Fruit fly (Drosophila melanogaster) whole organism, embryonic: ENCODE results near the gene Atpalpha.

Experiments used
- Atf6 ChIP-seq: fragments of 200-800 bp; sonication (Bioruptor generic); IDR thresholded peaks from 2 replicates; pipeline ENCODE4 v1.3.6; 2022; ENCODE audit warnings: missing biosample characterization, missing genetic modification characterization
- B-H2 ChIP-seq: fragments of 200-800 bp; sonication (Bioruptor generic); optimal IDR thresholded peaks from 2 replicates; lab custom pipeline; 2018; ENCODE audit warnings: missing biosample characterization, mild to moderate bottlenecking, missing genetic modification characterization
- CG11085 ChIP-seq: fragments of 200-800 bp; sonication (Bioruptor generic); IDR thresholded peaks from 2 replicates; pipeline ENCODE4 v1.3.6; 2022; ENCODE audit warnings: missing biosample characterization, missing genetic modification characterization
- CG12104 ChIP-seq: fragments of 200-800 bp; sonication (Bioruptor generic); optimal IDR thresholded peaks from 3 replicates; lab custom pipeline; 2016; ENCODE audit warnings: missing biosample characterization, missing genetic modification characterization
- CG13287 ChIP-seq: fragments of 200-800 bp; sonication (Bioruptor generic); IDR thresholded peaks from 2 replicates; pipeline ENCODE4 v1.3.6; 2022; ENCODE audit warnings: missing biosample characterization, missing genetic modification characterization; ENCODE audit not compliant: partially characterized antibody
- CG14014 ChIP-seq: fragments of 200-800 bp; sonication (Bioruptor generic); IDR thresholded peaks from 2 replicates; pipeline ENCODE4 v1.3.6; 2022; ENCODE audit warnings: missing biosample characterization, missing genetic modification characterization
- CG14710 ChIP-seq: fragments of 200-800 bp; sonication (Bioruptor generic); optimal IDR thresholded peaks from 3 replicates; lab custom pipeline; 2019; ENCODE audit warnings: missing biosample characterization, mild to moderate bottlenecking, missing genetic modification characterization, moderate library complexity
- CG17829 ChIP-seq: fragments of 200-800 bp; optimal IDR thresholded peaks from 2 replicates; lab custom pipeline; 2019; ENCODE audit warnings: missing biosample characterization, mild to moderate bottlenecking, missing genetic modification characterization, moderate library complexity
- CG1832 ChIP-seq: fragments of 200-800 bp; sonication (Bioruptor generic); optimal IDR thresholded peaks from 2 replicates; lab custom pipeline; 2017; ENCODE audit warnings: missing biosample characterization, mild to moderate bottlenecking, missing genetic modification characterization, inconsistent platforms
- CG2116 ChIP-seq: fragments of 200-800 bp; sonication (Bioruptor generic); optimal IDR thresholded peaks from 3 replicates; lab custom pipeline; 2018; ENCODE audit warnings: missing biosample characterization, mild to moderate bottlenecking, missing genetic modification characterization
- CG2120 ChIP-seq: fragments of 200-800 bp; sonication (Bioruptor generic); optimal IDR thresholded peaks from 3 replicates; lab custom pipeline; 2016; ENCODE audit warnings: missing biosample characterization, missing genetic modification characterization
- CG2712 ChIP-seq: fragments of 200-800 bp; optimal IDR thresholded peaks from 3 replicates; lab custom pipeline; 2019; ENCODE audit warnings: missing biosample characterization, mild to moderate bottlenecking, missing genetic modification characterization, moderate library complexity
- CG31365 ChIP-seq: fragments of 200-800 bp; sonication (Bioruptor generic); optimal IDR thresholded peaks from 2 replicates; lab custom pipeline; 2018; ENCODE audit warnings: missing biosample characterization, mild to moderate bottlenecking, missing genetic modification characterization
- CG3847 ChIP-seq: fragments of 200-800 bp; sonication (Bioruptor generic); IDR thresholded peaks from 2 replicates; pipeline ENCODE4 v1.3.6; 2022; ENCODE audit warnings: missing biosample characterization, missing genetic modification characterization
- CG3995 ChIP-seq: fragments of 200-800 bp; sonication (Bioruptor generic); optimal IDR thresholded peaks from 3 replicates; lab custom pipeline; 2016; ENCODE audit warnings: missing biosample characterization, missing genetic modification characterization
- CG5180 ChIP-seq: fragments of 200-800 bp; sonication (Bioruptor generic); optimal IDR thresholded peaks from 3 replicates; lab custom pipeline; 2017; ENCODE audit warnings: missing biosample characterization, missing genetic modification characterization, mild to moderate bottlenecking, moderate library complexity, missing genetic modification reagents
- CG6175 ChIP-seq: fragments of 200-800 bp; sonication (Bioruptor generic); IDR thresholded peaks from 3 replicates; pipeline ENCODE4 v1.3.6; 2022; ENCODE audit warnings: missing biosample characterization, missing genetic modification characterization
- CG6854 ChIP-seq: fragments of 200-800 bp; sonication (Bioruptor generic); optimal IDR thresholded peaks from 3 replicates; lab custom pipeline; 2017; ENCODE audit warnings: missing biosample characterization, mild to moderate bottlenecking, missing genetic modification characterization
- CG7745 ChIP-seq: fragments of 200-800 bp; sonication (Bioruptor generic); optimal IDR thresholded peaks from 2 replicates; lab custom pipeline; 2018; ENCODE audit warnings: missing biosample characterization, mild to moderate bottlenecking, missing genetic modification characterization, moderate library complexity
- CG7786 ChIP-seq: fragments of 200-800 bp; sonication (Bioruptor generic); optimal IDR thresholded peaks from 2 replicates; lab custom pipeline; 2016; ENCODE audit warnings: missing biosample characterization, missing genetic modification characterization
- CoRest ChIP-seq: fragments of 200-800 bp; sonication (Bioruptor generic); optimal IDR thresholded peaks from 3 replicates; lab custom pipeline; 2018; ENCODE audit warnings: missing biosample characterization, mild to moderate bottlenecking, missing genetic modification characterization, moderate library complexity
- Doc3 ChIP-seq: fragments of 200-800 bp; sonication (Bioruptor generic); IDR thresholded peaks from 3 replicates; pipeline ENCODE4 v1.3.6; 2022; ENCODE audit warnings: missing biosample characterization, missing genetic modification characterization; ENCODE audit not compliant: partially characterized antibody
- Dref ChIP-seq: fragments of 200-800 bp; sonication (Bioruptor generic); IDR thresholded peaks from 2 replicates; pipeline ENCODE4 v1.3.6; 2022; ENCODE audit warnings: missing biosample characterization, missing genetic modification characterization
- Fer2 ChIP-seq: fragments of 200-800 bp; sonication (Bioruptor generic); optimal IDR thresholded peaks from 2 replicates; lab custom pipeline; 2018; ENCODE audit warnings: missing biosample characterization, mild to moderate bottlenecking, missing genetic modification characterization, moderate library complexity
- Hr78 ChIP-seq, 2 experiments: fragments of 200-800 bp in 1 of 2; fragments of >200 bp in 1 of 2; sonication (Bioruptor generic) in 1 of 2; optimal IDR thresholded peaks; 2 replicates each; lab custom pipeline; 2017 to 2019; ENCODE audit warnings: missing biosample characterization in 2 of 2, missing genetic modification characterization in 2 of 2, mild to moderate bottlenecking in 1 of 2, moderate library complexity in 1 of 2
- MBD-R2 ChIP-seq: fragments of 200-800 bp; sonication (Bioruptor generic); IDR thresholded peaks from 2 replicates; pipeline ENCODE4 v1.3.6; 2022; ENCODE audit warnings: missing biosample characterization, missing genetic modification characterization
- Mes4 ChIP-seq: fragments of 200-800 bp; sonication (Bioruptor generic); optimal IDR thresholded peaks from 2 replicates; lab custom pipeline; 2016; ENCODE audit warnings: missing biosample characterization, missing genetic modification characterization
- NC2α ChIP-seq: fragments of 200-800 bp; sonication (Bioruptor generic); optimal IDR thresholded peaks from 2 replicates; lab custom pipeline; 2016; ENCODE audit warnings: missing biosample characterization, missing genetic modification characterization
- Oli ChIP-seq: fragments of 200-800 bp; sonication (Bioruptor generic); optimal IDR thresholded peaks from 2 replicates; lab custom pipeline; 2018; ENCODE audit warnings: missing biosample characterization, mild to moderate bottlenecking, missing genetic modification characterization, moderate library complexity
- TFAM ChIP-seq: fragments of 200-800 bp; sonication (Bioruptor generic); optimal IDR thresholded peaks from 2 replicates; lab custom pipeline; 2017; ENCODE audit warnings: missing biosample characterization, missing genetic modification characterization, inconsistent platforms
- Trl ChIP-seq, 3 experiments: fragments of >200 bp in 2 of 3; fragments of 200-800 bp in 1 of 3; sonication (Bioruptor generic) in 1 of 3; optimal IDR thresholded peaks; 2 replicates in 1 of 3; 3 replicates in 2 of 3; lab custom pipeline; 2016 to 2017; ENCODE audit warnings: missing biosample characterization in 1 of 3, missing genetic modification characterization in 1 of 3
- ase ChIP-seq: fragments of 200-800 bp; sonication (Bioruptor generic); IDR thresholded peaks from 3 replicates; pipeline ENCODE4 v1.3.6; 2022; ENCODE audit warnings: missing biosample characterization, missing genetic modification characterization
- bsh ChIP-seq, 2 experiments: fragments of 200-800 bp; sonication (Bioruptor generic); optimal IDR thresholded peaks; 2 replicates each; lab custom pipeline; 2017 to 2018; ENCODE audit warnings: mild to moderate bottlenecking in 2 of 2, missing biosample characterization in 2 of 2, missing genetic modification characterization in 2 of 2, moderate library complexity in 1 of 2
- cas ChIP-seq: fragments of 200-800 bp; sonication (Bioruptor generic); IDR thresholded peaks from 2 replicates; pipeline ENCODE4 v1.3.6; 2022; ENCODE audit warnings: missing biosample characterization, missing genetic modification characterization
- caup ChIP-seq: fragments of 200-800 bp; sonication (Bioruptor generic); optimal IDR thresholded peaks from 3 replicates; lab custom pipeline; 2017; ENCODE audit warnings: missing biosample characterization, mild to moderate bottlenecking, missing genetic modification characterization, moderate library complexity; ENCODE audit not compliant: severe bottlenecking
- chif ChIP-seq, 2 experiments: fragments of 200-800 bp; sonication (Bioruptor generic); optimal IDR thresholded peaks; 3 replicates each; lab custom pipeline; 2016; ENCODE audit warnings: missing biosample characterization in 2 of 2, missing genetic modification characterization in 2 of 2
- chm ChIP-seq: fragments of 200-800 bp; sonication (Bioruptor generic); IDR thresholded peaks from 2 replicates; pipeline ENCODE4 v1.3.6; 2022; ENCODE audit warnings: missing biosample characterization, missing genetic modification characterization
- danr ChIP-seq: fragments of 200-800 bp; sonication (Bioruptor generic); IDR thresholded peaks from 2 replicates; pipeline ENCODE4 v1.3.6; 2022; ENCODE audit warnings: missing biosample characterization, missing genetic modification characterization
- fd96Cb ChIP-seq: fragments of 200-800 bp; sonication (Bioruptor generic); optimal IDR thresholded peaks from 2 replicates; lab custom pipeline; 2018; ENCODE audit warnings: missing biosample characterization, mild to moderate bottlenecking, missing genetic modification characterization, moderate library complexity
- gfzf ChIP-seq: fragments of 200-800 bp; sonication (Bioruptor generic); optimal IDR thresholded peaks from 2 replicates; lab custom pipeline; 2016; ENCODE audit warnings: missing biosample characterization, mild to moderate bottlenecking, missing genetic modification characterization, moderate library complexity
- gt ChIP-seq: fragments of 200-800 bp; sonication (Bioruptor generic); IDR thresholded peaks from 2 replicates; pipeline ENCODE4 v1.3.6; 2022; ENCODE audit warnings: missing biosample characterization, missing genetic modification characterization
- lola ChIP-seq, 3 experiments: fragments of >200 bp in 2 of 3; fragments of 200-800 bp in 1 of 3; sonication (Bioruptor generic) in 1 of 3; optimal IDR thresholded peaks; 2 replicates each; lab custom pipeline; 2017 to 2019; ENCODE audit warnings: missing biosample characterization in 3 of 3, missing genetic modification characterization in 3 of 3, mild to moderate bottlenecking in 1 of 3, moderate library complexity in 1 of 3
- maf-S ChIP-seq: fragments of 200-800 bp; sonication (Bioruptor generic); optimal IDR thresholded peaks from 2 replicates; lab custom pipeline; 2016; ENCODE audit warnings: missing biosample characterization, missing genetic modification characterization
- nerfin-1 ChIP-seq: fragments of 200-800 bp; sonication (Bioruptor generic); optimal IDR thresholded peaks from 3 replicates; lab custom pipeline; 2019; ENCODE audit warnings: missing biosample characterization, mild to moderate bottlenecking, missing genetic modification characterization, moderate library complexity
- pita ChIP-seq: fragments of 200-800 bp; sonication (Bioruptor generic); optimal IDR thresholded peaks from 2 replicates; lab custom pipeline; 2017; ENCODE audit warnings: missing biosample characterization, mild to moderate bottlenecking, missing genetic modification characterization
- run ChIP-seq: fragments of 200-800 bp; sonication (Bioruptor generic); optimal IDR thresholded peaks from 3 replicates; lab custom pipeline; 2018; ENCODE audit warnings: missing biosample characterization, mild to moderate bottlenecking, missing genetic modification characterization
- ssp ChIP-seq: fragments of 200-800 bp; sonication (Bioruptor generic); IDR thresholded peaks from 2 replicates; pipeline ENCODE4 v1.3.6; 2022; ENCODE audit warnings: missing biosample characterization, missing genetic modification characterization

Atpalpha gene

DNA sequence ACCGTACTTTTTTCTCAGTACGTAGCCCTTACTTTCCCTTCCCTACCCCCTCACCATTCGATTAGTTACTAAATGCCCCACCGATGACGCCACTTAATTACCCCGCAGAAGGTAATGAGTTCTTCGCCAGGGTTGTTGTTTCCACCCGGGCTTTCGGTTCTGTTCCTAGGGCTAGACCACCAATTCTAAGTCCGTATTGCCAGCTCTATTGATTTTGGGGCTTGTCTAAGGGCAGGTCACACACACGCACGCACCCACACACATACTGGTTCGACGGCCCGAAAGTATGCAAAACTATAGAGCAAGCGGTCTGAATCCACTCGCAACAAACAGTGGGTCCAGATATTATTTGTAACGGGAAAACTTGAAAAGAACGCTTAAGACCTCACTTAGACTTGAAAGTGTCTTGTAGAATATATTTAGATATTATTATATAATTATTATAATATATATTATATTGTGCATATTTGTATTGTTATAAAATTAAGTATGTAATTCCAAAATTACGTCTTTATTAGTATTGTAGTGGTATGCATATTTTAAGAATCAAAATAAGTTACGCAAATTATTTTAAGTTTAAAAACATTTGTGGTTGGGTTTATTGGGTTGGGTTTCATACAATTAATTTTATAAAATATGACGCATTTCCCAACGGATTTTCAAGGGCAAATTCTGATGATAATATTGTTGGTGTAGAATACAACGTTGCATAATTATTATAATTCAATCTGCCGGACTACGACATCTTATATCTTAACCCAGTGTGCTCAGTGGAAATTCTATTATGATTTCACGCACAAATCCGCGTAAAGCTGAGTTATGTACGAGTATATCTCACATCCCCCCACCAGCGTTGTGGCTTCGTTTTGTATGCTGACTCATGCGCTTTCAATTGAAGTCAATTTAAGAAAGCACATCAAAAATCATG lies 1.5 kb downstream of the Atpalpha start (continued):
- TF ChIP-seq Hr78 (GFP tag; optimal IDR thresholded peaks at IDR 0.05; lab: Kevin White, UChicago) (peak in 1 of 2 experiments; percentile 74), CG14014 (GFP tag; lab: Robert Waterston, UW) (no peak), cas (GFP tag; lab: Robert Waterston, UW) (no peak), CG14710 (tag; lab: Kevin White, UChicago) (peak; percentile 8), CG11085 (GFP tag; lab: Robert Waterston, UW) (no peak), CG7745 (tag; lab: Kevin White, UChicago) (no peak), gt (GFP tag; lab: Robert Waterston, UW) (no peak), nerfin-1 (tag; lab: Kevin White, UChicago) (no peak), B-H2 (GFP tag; lab: Kevin White, UChicago) (no peak), CG12104 (GFP tag; lab: Kevin White, UChicago) (no peak), CG2120 (GFP tag; lab: Kevin White, UChicago) (no peak), fd96Cb (peak; percentile 34), TFAM (GFP tag; lab: Kevin White, UChicago) (no peak), CG6854 (GFP tag; lab: Kevin White, UChicago) (peak; percentile 37), CG6175 (no peak), Fer2 (tag; lab: Kevin White, UChicago) (no peak), MBD-R2 (peak; percentile 26; the same call in 1 of the 2 replicates), CG2712 (tag; lab: Kevin White, UChicago) (peak; percentile 63), lola (GFP tag; optimal IDR thresholded peaks at IDR 0.05; lab: Kevin White, UChicago) (peak in 1 of 3 experiments; percentile 19), CG3995 (GFP tag; lab: Kevin White, UChicago) (no peak), CG7786 (GFP tag; lab: Kevin White, UChicago) (no peak), CoRest (tag; lab: Kevin White, UChicago) (peak; percentile 47), Doc3 (GFP tag; lab: Robert Waterston, UW) (no peak), chm (GFP tag; lab: Robert Waterston, UW) (peak; percentile 64; the same call in 1 of the 2 replicates), ssp (GFP tag; lab: Robert Waterston, UW) (no peak), maf-S (GFP tag; lab: Kevin White, UChicago) (no peak), CG1832 (GFP tag; lab: Kevin White, UChicago) (no peak), gfzf (GFP tag; lab: Kevin White, UChicago) (no peak), CG13287 (no peak; the same call in 1 of the 2 replicates), pita (GFP tag; lab: Kevin White, UChicago) (no peak), caup (GFP tag; lab: Kevin White, UChicago) (peak; percentile 17), NC2α (no peak), CG17829 (tag; lab: Kevin White, UChicago) (no peak), chif (GFP tag; optimal IDR thresholded peaks at IDR 0.05; lab: Kevin White, UChicago) (no peak), CG2116 (GFP tag; lab: Kevin White, UChicago) (peak; percentile 12), run (tag; lab: Kevin White, UChicago) (peak; percentile 26), CG31365 (tag; lab: Kevin White, UChicago) (no peak), bsh (GFP tag; optimal IDR thresholded peaks at IDR 0.05; lab: Kevin White, UChicago) (peak in 1 of 2 experiments; percentile 23), Mes4 (GFP tag; lab: Kevin White, UChicago) (no peak), Oli (tag; lab: Kevin White, UChicago) (peak; percentile 49), Dref (GFP tag; lab: Robert Waterston, UW) (no peak), danr (GFP tag; lab: Robert Waterston, UW) (no peak), Atf6 (no peak), CG3847 (GFP tag; lab: Robert Waterston, UW) (no peak), ase (GFP tag; lab: Robert Waterston, UW) (no peak), Trl (optimal IDR thresholded peaks at IDR 0.05; lab: Kevin White, UChicago) (no peak), Trl (GFP tag; optimal IDR thresholded peaks at IDR 0.05; lab: Kevin White, UChicago) (no peak), CG5180 (GFP tag; lab: Kevin White, UChicago) (peak; percentile 22)
